Worm (Caenorhabditis elegans): ENCODE data around the gene Y59C2A.3.
"Not testable (repeated sequence)": the region's sequence is repeated elsewhere in the genome, so short reads cannot be mapped to it uniquely, and the experiment has no call there.

Y59C2A.3 gene

DNA sequence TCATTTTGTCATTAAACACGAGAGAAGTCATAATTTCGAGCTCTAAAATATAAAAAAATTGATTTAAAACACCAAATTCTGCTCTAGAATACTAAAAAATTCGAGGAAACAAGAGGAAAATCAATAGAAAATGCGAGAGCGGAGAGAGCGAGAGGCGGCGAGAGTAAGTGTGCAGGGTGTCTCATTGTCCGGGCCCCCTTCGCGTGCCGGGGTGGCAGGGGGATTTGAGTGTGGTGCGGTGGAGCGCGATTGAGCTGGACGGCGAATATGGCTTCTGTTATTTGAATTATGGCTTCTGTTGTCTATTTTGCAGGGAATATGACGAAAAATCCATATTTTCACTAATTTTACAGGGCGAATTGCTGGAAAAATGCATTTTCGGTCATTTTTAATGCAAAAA lies at the start of gene Y59C2A.3:
Gene Y59C2A.3, minus strand, starts transcription at position 42 of the 400 bp plus-strand sequence.
- TF ChIP-seq C34F6.9 (tag; optimal IDR thresholded peaks at IDR 0.05) (peak; percentile 54), F13H6.1 (tag; optimal IDR thresholded peaks at IDR 0.05) (peak; percentile 25), nhr-129 (tag; optimal IDR thresholded peaks at IDR 0.05) (peak; percentile 44), lsy-2 (tag; optimal IDR thresholded peaks at IDR 0.05) (peak; percentile 19 to 61), fos-1 (tag; optimal IDR thresholded peaks at IDR 0.05) (no peak), unc-55 (GFP tag; optimal IDR thresholded peaks at IDR 0.05) (peak; percentile 82), ztf-4 (tag; optimal IDR thresholded peaks at IDR 0.05) (no peak), lin-11 (tag; optimal IDR thresholded peaks at IDR 0.05) (peak; percentile 40), lin-13 (GFP tag; optimal IDR thresholded peaks at IDR 0.05) (peak; percentile 35)

ce11 chrII:2254861-2255260 lies 35.1 kb upstream of the Y59C2A.3 start, which contains the start of gene K09F6.3:
Gene K09F6.3, plus strand, starts transcription at chrII:2255161.
- TF ChIP-seq lin-13 (GFP tag; optimal IDR thresholded peaks at IDR 0.05); lin-11 (tag; optimal IDR thresholded peaks at IDR 0.05); dmd-4 (tag; optimal IDR thresholded peaks at IDR 0.05): not testable (repeated sequence)

DNA sequence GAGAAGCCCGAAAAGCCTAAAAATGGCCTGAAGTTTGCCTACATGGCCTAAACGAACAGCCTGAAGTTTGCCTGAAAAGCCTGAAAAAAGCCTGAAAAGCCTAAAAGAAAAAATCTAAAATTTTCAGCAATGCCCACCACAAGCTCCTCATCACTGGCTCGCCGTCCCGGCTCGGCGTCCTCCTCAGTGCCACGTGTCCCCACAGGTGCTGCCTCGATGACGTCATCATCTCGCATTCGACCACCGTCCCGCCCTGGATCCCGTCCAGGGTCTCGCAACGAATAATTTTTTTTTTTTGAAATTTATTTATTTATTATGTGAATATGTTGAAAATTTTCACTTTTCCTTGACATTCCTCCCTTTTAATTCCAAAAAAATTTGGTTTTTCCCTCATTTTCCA lies 34.0 kb upstream of the Y59C2A.3 start:
- TF ChIP-seq lin-39 (tag; optimal IDR thresholded peaks at IDR 0.05) (no peak), nhr-77 (tag; optimal IDR thresholded peaks at IDR 0.05) (no peak), nhr-23 (tag; optimal IDR thresholded peaks at IDR 0.05) (no peak), elt-1 (tag; optimal IDR thresholded peaks at IDR 0.05) (no peak), lin-11 (tag; optimal IDR thresholded peaks at IDR 0.05) (no peak), nhr-12 (tag; optimal IDR thresholded peaks at IDR 0.05) (no peak), ZK546.5 (tag; optimal IDR thresholded peaks at IDR 0.05) (no peak), ztf-11 (tag; optimal IDR thresholded peaks at IDR 0.05) (no peak), sem-4 (tag; optimal IDR thresholded peaks at IDR 0.05) (no peak), nhr-11 (tag; optimal IDR thresholded peaks at IDR 0.05) (no peak)

- no peak for TF ChIP-seq ztf-11 (tag; optimal IDR thresholded peaks at IDR 0.05)
- no peak for TF ChIP-seq gmeb-1 (tag; optimal IDR thresholded peaks at IDR 0.05)
- TF ChIP-seq nhr-129 (tag; optimal IDR thresholded peaks at IDR 0.05): no peak
Observed at ce11 chrII:2251617-2252016, 31.9 kb upstream of the Y59C2A.3 start.

DNA sequence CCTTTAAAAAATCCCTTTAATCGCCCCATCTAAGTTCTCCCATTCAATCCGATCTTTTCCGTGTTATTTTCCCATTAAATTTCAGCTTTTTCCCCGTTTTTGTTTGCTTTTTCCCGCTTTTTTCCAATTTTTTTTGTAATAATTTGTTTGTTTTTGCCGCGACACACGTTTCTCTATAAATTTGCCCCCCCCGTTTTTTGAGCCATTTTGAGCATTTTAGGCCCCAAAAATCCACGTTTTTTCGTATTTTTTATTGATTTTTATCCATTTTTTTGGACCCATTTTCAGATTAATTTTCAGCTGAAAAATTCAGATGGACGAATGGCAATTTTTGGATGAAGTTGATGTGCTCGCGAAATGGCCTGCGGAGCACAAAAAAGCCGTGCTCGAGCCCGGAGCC lies 23.6 kb upstream of the Y59C2A.3 start, which contains the start of gene F54A3.2:
Gene F54A3.2, plus strand, starts transcription at position 301 of the 400 bp plus-strand sequence.
- TF ChIP-seq unc-62 (GFP tag; optimal IDR thresholded peaks at IDR 0.05): no peak
- TF ChIP-seq sem-4 (tag; optimal IDR thresholded peaks at IDR 0.05): no peak
- TF ChIP-seq lin-39 (tag; optimal IDR thresholded peaks at IDR 0.05): no peak
- TF ChIP-seq peb-1 (tag; optimal IDR thresholded peaks at IDR 0.05): no peak

- TF ChIP-seq Y55F3AM.14 (GFP tag; optimal IDR thresholded peaks at IDR 0.05) (no peak), sem-4 (tag; optimal IDR thresholded peaks at IDR 0.05) (no peak), ceh-82 (tag; optimal IDR thresholded peaks at IDR 0.05) (no peak), nhr-6 (tag; optimal IDR thresholded peaks at IDR 0.05) (no peak), F13H6.1 (tag; optimal IDR thresholded peaks at IDR 0.05) (no peak), sma-9 (GFP tag; optimal IDR thresholded peaks at IDR 0.05) (no peak), sma-9 (tag; optimal IDR thresholded peaks at IDR 0.05) (no peak), C34F6.9 (tag; optimal IDR thresholded peaks at IDR 0.05) (no peak), peb-1 (tag; optimal IDR thresholded peaks at IDR 0.05) (no peak), mdl-1 (tag; optimal IDR thresholded peaks at IDR 0.05) (no peak), gmeb-1 (tag; optimal IDR thresholded peaks at IDR 0.05) (no peak), elt-3 (tag; optimal IDR thresholded peaks at IDR 0.05) (no peak), unc-62 (GFP tag; optimal IDR thresholded peaks at IDR 0.05) (no peak), sma-3 (GFP tag; optimal IDR thresholded peaks at IDR 0.05) (no peak), crh-2 (tag; optimal IDR thresholded peaks at IDR 0.05) (no peak), alr-1 (tag; optimal IDR thresholded peaks at IDR 0.05) (no peak), ztf-4 (tag; optimal IDR thresholded peaks at IDR 0.05) (no peak), lin-13 (GFP tag; optimal IDR thresholded peaks at IDR 0.05) (no peak), snpc-4 (tag; optimal IDR thresholded peaks at IDR 0.05) (no peak), nhr-25 (tag; optimal IDR thresholded peaks at IDR 0.05) (no peak)
Observed at ce11 chrII:2236352-2236751, 16.6 kb upstream of the Y59C2A.3 start.

All from whole organism, L2 larva.